Worm (Caenorhabditis elegans) whole organism, young adult: ENCODE results near the gene cpr-6.

Source experiments
- B0019.2 ChIP-seq: fragments of 200-800 bp; sonication (Bioruptor generic); conservative IDR thresholded peaks from 2 replicates; pipeline ENCODE4 v1.3.6; 2022; ENCODE audit warnings: missing genetic modification reagents, missing genetic modification characterization, missing compliant biosample characterization
- C06A6.2 ChIP-seq: fragments of 200-800 bp; sonication (Bioruptor generic); conservative IDR thresholded peaks from 2 replicates; pipeline ENCODE4 v1.3.6; 2022; ENCODE audit warnings: missing genetic modification characterization, missing compliant biosample characterization
- F10E7.11 ChIP-seq: sonication (generic microtip); optimal IDR thresholded peaks from 2 replicates; lab custom pipeline; 2017; ENCODE audit warnings: mild to moderate bottlenecking, missing genetic modification characterization, moderate library complexity, missing compliant biosample characterization
- T07F8.4 ChIP-seq: sonication (generic microtip); optimal IDR thresholded peaks from 2 replicates; lab custom pipeline; 2016; ENCODE audit warnings: mild to moderate bottlenecking, missing genetic modification characterization, moderate library complexity, missing compliant biosample characterization
- T26A5.8 ChIP-seq: sonication (generic microtip); optimal IDR thresholded peaks from 2 replicates; lab custom pipeline; 2016; ENCODE audit warnings: missing genetic modification characterization, missing compliant biosample characterization
- ama-1 ChIP-seq, 3 experiments: fragments of 150-350 bp in 1 of 3; sonication (generic microtip) in 2 of 3; optimal IDR thresholded peaks; 2 replicates each; lab custom pipeline; 2014 to 2018; ENCODE audit warnings: missing biosample characterization in 2 of 3, missing genetic modification characterization in 2 of 3, missing genetic modification reagents in 2 of 3
- attf-3 ChIP-seq: fragments of 200-800 bp; sonication (Bioruptor generic); conservative IDR thresholded peaks from 2 replicates; pipeline ENCODE4 v1.3.6; 2022; ENCODE audit warnings: missing genetic modification reagents, missing genetic modification characterization, missing compliant biosample characterization
- cebp-1 ChIP-seq, 2 experiments: fragments of 200-800 bp in 1 of 2; sonication (Bioruptor generic) in 1 of 2; sonication (generic microtip) in 1 of 2; IDR thresholded peaks in 1 of 2; optimal IDR thresholded peaks in 1 of 2; 2 replicates each; pipeline versions ENCODE4 v1.3.6 to Lab custom; 2017 to 2022; ENCODE audit warnings: missing compliant biosample characterization in 2 of 2, missing genetic modification characterization in 2 of 2, mild to moderate bottlenecking in 1 of 2, missing genetic modification reagents in 1 of 2, moderate library complexity in 1 of 2
- ceh-27 ChIP-seq: fragments of 200-800 bp; sonication (Bioruptor generic); optimal IDR thresholded peaks from 2 replicates; lab custom pipeline; 2018; ENCODE audit warnings: mild to moderate bottlenecking, missing genetic modification characterization, moderate library complexity, missing compliant biosample characterization
- ceh-79 ChIP-seq: sonication (generic microtip); optimal IDR thresholded peaks from 2 replicates; lab custom pipeline; 2017; ENCODE audit warnings: mild to moderate bottlenecking, missing genetic modification characterization, missing compliant biosample characterization
- dox-1 ChIP-seq: fragments of 200-800 bp; sonication (Bioruptor generic); IDR thresholded peaks from 2 replicates; pipeline ENCODE4 v1.3.6; 2022; ENCODE audit warnings: missing genetic modification reagents, missing genetic modification characterization, missing compliant biosample characterization
- egl-44 ChIP-seq: fragments of 200-800 bp; sonication (Bioruptor generic); IDR thresholded peaks from 2 replicates; pipeline ENCODE4 v1.3.6; 2022; ENCODE audit warnings: missing genetic modification reagents, missing genetic modification characterization, missing compliant biosample characterization
- ekl-4 ChIP-seq: fragments of 200-800 bp; sonication (Bioruptor generic); IDR thresholded peaks from 2 replicates; pipeline ENCODE4 v1.3.6; 2022; ENCODE audit warnings: missing genetic modification reagents, missing genetic modification characterization, missing compliant biosample characterization
- ets-4 ChIP-seq: fragments of 200-800 bp; sonication (Bioruptor generic); optimal IDR thresholded peaks from 2 replicates; lab custom pipeline; 2018; ENCODE audit warnings: mild to moderate bottlenecking, missing genetic modification characterization, missing compliant biosample characterization
- gei-17 ChIP-seq: fragments of 200-800 bp; sonication (Bioruptor generic); optimal IDR thresholded peaks from 2 replicates; lab custom pipeline; 2018; ENCODE audit warnings: mild to moderate bottlenecking, missing genetic modification characterization, missing compliant biosample characterization
- let-607 ChIP-seq, 2 experiments: fragments of 200-800 bp in 1 of 2; sonication (Bioruptor generic) in 1 of 2; sonication (generic microtip) in 1 of 2; optimal IDR thresholded peaks; 2 replicates each; lab custom pipeline; 2016 to 2018; ENCODE audit warnings: mild to moderate bottlenecking in 2 of 2, missing compliant biosample characterization in 2 of 2, missing genetic modification characterization in 2 of 2, moderate library complexity in 2 of 2, missing genotype in 1 of 2
- lir-1 ChIP-seq: fragments of 200-800 bp; sonication (Bioruptor generic); conservative IDR thresholded peaks from 2 replicates; pipeline ENCODE4 v1.3.6; 2022; ENCODE audit warnings: missing genetic modification reagents, missing genetic modification characterization, missing compliant biosample characterization
- lsy-27 ChIP-seq: sonication (generic microtip); optimal IDR thresholded peaks from 2 replicates; lab custom pipeline; 2017; ENCODE audit warnings: missing genetic modification characterization, mild to moderate bottlenecking, missing compliant biosample characterization, antibody characterized with exemption, missing genotype, borderline replicate concordance; ENCODE audit not compliant: insufficient read depth
- madf-6 ChIP-seq: fragments of 200-800 bp; sonication (Bioruptor generic); IDR thresholded peaks from 2 replicates; pipeline ENCODE4 v1.3.6; 2022; ENCODE audit warnings: missing genetic modification reagents, missing genetic modification characterization, missing compliant biosample characterization
- madf-8 ChIP-seq: fragments of 200-800 bp; sonication (Bioruptor generic); conservative IDR thresholded peaks from 2 replicates; pipeline ENCODE4 v1.3.6; 2022; ENCODE audit warnings: missing genetic modification reagents, missing genetic modification characterization, missing compliant biosample characterization
- mcd-1 ChIP-seq: fragments of 200-800 bp; sonication (Bioruptor generic); IDR thresholded peaks from 2 replicates; pipeline ENCODE4 v1.3.6; 2022; ENCODE audit warnings: missing genetic modification reagents, missing genetic modification characterization, missing compliant biosample characterization
- mel-28 ChIP-seq: sonication (generic microtip); optimal IDR thresholded peaks from 2 replicates; lab custom pipeline; 2016; ENCODE audit warnings: borderline replicate concordance, mild to moderate bottlenecking, missing genetic modification characterization, missing compliant biosample characterization
- nhr-80 ChIP-seq: sonication (generic microtip); optimal IDR thresholded peaks from 2 replicates; lab custom pipeline; 2016; ENCODE audit warnings: missing genetic modification characterization, missing compliant biosample characterization
- nhr-90 ChIP-seq: sonication (generic microtip); optimal IDR thresholded peaks from 2 replicates; lab custom pipeline; 2016; ENCODE audit warnings: missing genotype, mild to moderate bottlenecking, missing genetic modification characterization, missing compliant biosample characterization
- rcor-1 ChIP-seq: fragments of 200-800 bp; sonication (Bioruptor generic); IDR thresholded peaks from 2 replicates; pipeline ENCODE4 v1.3.6; 2022; ENCODE audit warnings: missing genetic modification reagents, missing genetic modification characterization, missing compliant biosample characterization
- rec-8 ChIP-seq, 2 experiments: sonication (generic microtip); optimal IDR thresholded peaks; 2 replicates each; lab custom pipeline; 2016; ENCODE audit warnings: mild to moderate bottlenecking in 2 of 2, missing genetic modification characterization in 2 of 2, missing genetic modification reagents in 2 of 2, missing genotype in 2 of 2, missing biosample characterization in 1 of 2, missing compliant biosample characterization in 1 of 2, moderate library complexity in 1 of 2
- repo-1 ChIP-seq: sonication (generic microtip); optimal IDR thresholded peaks from 2 replicates; lab custom pipeline; 2017; ENCODE audit warnings: mild to moderate bottlenecking, missing genetic modification characterization, missing compliant biosample characterization
- rpc-1 ChIP-seq, 2 experiments: fragments of 150-350 bp in 1 of 2; sonication (generic microtip) in 1 of 2; optimal IDR thresholded peaks; 2 replicates each; lab custom pipeline; 2014 to 2018; ENCODE audit warnings: missing biosample characterization in 1 of 2, missing genetic modification characterization in 1 of 2, missing genetic modification reagents in 1 of 2, missing genotype in 1 of 2
- sdz-38 ChIP-seq: sonication (generic microtip); optimal IDR thresholded peaks from 2 replicates; lab custom pipeline; 2016; ENCODE audit warnings: missing genotype, missing genetic modification characterization, missing compliant biosample characterization
- sea-2 ChIP-seq: fragments of 200-800 bp; sonication (Bioruptor generic); IDR thresholded peaks from 2 replicates; pipeline ENCODE4 v1.3.6; 2022; ENCODE audit warnings: missing genetic modification characterization, missing compliant biosample characterization
- snpc-1.3 ChIP-seq: sonication (generic microtip); optimal IDR thresholded peaks from 2 replicates; lab custom pipeline; 2017; ENCODE audit warnings: missing genetic modification characterization, mild to moderate bottlenecking, missing compliant biosample characterization, antibody characterized with exemption, moderate library complexity, missing genotype, missing genetic modification reagents; ENCODE audit not compliant: insufficient read depth
- snpc-3.4 ChIP-seq: sonication (generic microtip); optimal IDR thresholded peaks from 2 replicates; lab custom pipeline; 2017; ENCODE audit warnings: missing genetic modification characterization, mild to moderate bottlenecking, missing compliant biosample characterization, antibody characterized with exemption, moderate library complexity, missing genotype, missing genetic modification reagents
- snpc-4 ChIP-seq, 5 experiments: fragments of 150-350 bp in 1 of 5; sonication (generic microtip) in 4 of 5; optimal IDR thresholded peaks; 2 replicates each; lab custom pipeline; 2014 to 2018; ENCODE audit warnings: missing genetic modification characterization in 5 of 5, missing biosample characterization in 3 of 5, antibody characterized with exemption in 2 of 5, mild to moderate bottlenecking in 2 of 5, missing compliant biosample characterization in 2 of 5, missing genotype in 2 of 5, moderate library complexity in 2 of 5, missing genetic modification reagents in 1 of 5
- tbp1 ChIP-seq: fragments of 200-800 bp; sonication (Bioruptor generic); optimal IDR thresholded peaks from 2 replicates; lab custom pipeline; 2018; ENCODE audit warnings: mild to moderate bottlenecking, missing genetic modification characterization, missing compliant biosample characterization
- ztf-22 ChIP-seq: fragments of 200-800 bp; sonication (Bioruptor generic); optimal IDR thresholded peaks from 2 replicates; lab custom pipeline; 2018; ENCODE audit warnings: mild to moderate bottlenecking, missing genetic modification characterization, moderate library complexity, missing compliant biosample characterization
- ztf-28 ChIP-seq: fragments of 200-800 bp; sonication (Bioruptor generic); IDR thresholded peaks from 2 replicates; pipeline ENCODE4 v1.3.6; 2022; ENCODE audit warnings: missing genetic modification reagents, missing genetic modification characterization, missing compliant biosample characterization

cpr-6 gene

ce11 chrX:6606991-6607390, at the start of gene cpr-6:
Gene cpr-6 (plus strand): TSS chrX:6607207.
- TF ChIP-seq nhr-80 (tag; lab: Kevin White, UChicago) (peak; percentile 76), sdz-38 (tag; lab: Kevin White, UChicago) (no peak), tbp1 (GFP tag; lab: Kevin White, UChicago) (peak; percentile 47), snpc-4 (GFP tag; optimal IDR thresholded peaks at IDR 0.05; lab: Kevin White, UChicago) (no peak), snpc-4 (tag; optimal IDR thresholded peaks at IDR 0.05; lab: Kevin White, UChicago) (peak in 2 of 4 experiments; percentile 1 to 71), ztf-22 (GFP tag; lab: Kevin White, UChicago) (peak; percentile 69), B0019.2 (GFP tag; lab: Robert Waterston, UW) (no peak)
- TF ChIP-seq, all 124 proteins: peak for 4

- TF ChIP-seq rec-8 (tag; optimal IDR thresholded peaks at IDR 0.05; lab: Kevin White, UChicago): no peak
- TF ChIP-seq F10E7.11 (tag; lab: Kevin White, UChicago): no peak
- no peak for TF ChIP-seq madf-8
- no peak for TF ChIP-seq ama-1 (optimal IDR thresholded peaks at IDR 0.05; lab: Kevin White, UChicago)
- no peak for TF ChIP-seq ama-1 (GFP tag; optimal IDR thresholded peaks at IDR 0.05; lab: Kevin White, UChicago)
- TF ChIP-seq mel-28 (tag; lab: Kevin White, UChicago): no peak
- TF ChIP-seq snpc-1.3 (tag; lab: Kevin White, UChicago): no peak
- no peak for TF ChIP-seq gei-17 (GFP tag; lab: Kevin White, UChicago)
- no peak for TF ChIP-seq let-607 (tag; optimal IDR thresholded peaks at IDR 0.05; lab: Kevin White, UChicago)
- no peak for TF ChIP-seq C06A6.2 (GFP tag; lab: Robert Waterston, UW)
- TF ChIP-seq rpc-1 (optimal IDR thresholded peaks at IDR 0.05; lab: Kevin White, UChicago): no peak
- TF ChIP-seq rpc-1 (tag; optimal IDR thresholded peaks at IDR 0.05; lab: Kevin White, UChicago): no peak
- no peak for TF ChIP-seq T26A5.8 (tag; lab: Kevin White, UChicago)
- TF ChIP-seq egl-44 (GFP tag; lab: Robert Waterston, UW): no peak
- no peak for TF ChIP-seq attf-3 (GFP tag; lab: Robert Waterston, UW)
- TF ChIP-seq ets-4: no peak
- TF ChIP-seq snpc-3.4 (tag; lab: Kevin White, UChicago): no peak
- TF ChIP-seq rcor-1 (GFP tag; lab: Robert Waterston, UW): no peak
- TF ChIP-seq mcd-1: no peak
- no peak for TF ChIP-seq ceh-27 (GFP tag; lab: Kevin White, UChicago)
- no peak for TF ChIP-seq nhr-90 (tag; lab: Kevin White, UChicago)
Measured at ce11 chrX:6560495-6560894, 46.5 kb upstream of the cpr-6 start.

ce11 chrX:6562378-6562856, 44.6 kb upstream of the cpr-6 start, which contains the start of gene aaim-1:
Gene aaim-1 (minus strand): TSS chrX:6562428.
- TF ChIP-seq mcd-1: no peak
- no peak for TF ChIP-seq lsy-27 (tag; lab: Kevin White, UChicago)
- TF ChIP-seq ekl-4 (GFP tag; lab: Robert Waterston, UW): 0 out of 2 replicates have a peak, but pooled peaks have one; percentile 15
- TF ChIP-seq repo-1 (tag; lab: Kevin White, UChicago): no peak
- TF ChIP-seq nhr-80 (tag; lab: Kevin White, UChicago): peak; percentile 37
- no peak for TF ChIP-seq ceh-79 (tag; lab: Kevin White, UChicago)
- TF ChIP-seq T07F8.4 (tag; lab: Kevin White, UChicago): no peak
- 0 out of 2 replicates have a peak, but pooled peaks have one; percentile 21 for TF ChIP-seq ztf-28
- TF ChIP-seq sea-2 (GFP tag; lab: Robert Waterston, UW): no peak
- TF ChIP-seq let-607 (tag; optimal IDR thresholded peaks at IDR 0.05; lab: Kevin White, UChicago): no peak
- no peak for TF ChIP-seq madf-8
- no peak for TF ChIP-seq rcor-1 (GFP tag; lab: Robert Waterston, UW)
- TF ChIP-seq lir-1 (GFP tag; lab: Robert Waterston, UW): no peak
- TF ChIP-seq madf-6 (GFP tag; lab: Robert Waterston, UW): no peak
- no peak for TF ChIP-seq dox-1
- TF ChIP-seq attf-3 (GFP tag; lab: Robert Waterston, UW): no peak
- TF ChIP-seq cebp-1 (GFP tag; IDR thresholded peaks at IDR 0.05; lab: Robert Waterston, UW): no peak
- no peak for TF ChIP-seq cebp-1 (tag; optimal IDR thresholded peaks at IDR 0.05; lab: Kevin White, UChicago)
